Worm (Caenorhabditis elegans) whole organism, L4 larva: ENCODE measurements around the gene srw-68.

Experiments used
- D1046.2 ChIP-seq: fragments of 200-800 bp; sonication (Bioruptor generic); IDR thresholded peaks from 2 replicates; pipeline ENCODE4 v1.3.6; 2022; ENCODE audit warnings: missing genetic modification characterization, missing compliant biosample characterization
- F10B5.3 ChIP-seq: sonication (generic microtip); optimal IDR thresholded peaks from 2 replicates; lab custom pipeline; 2016; ENCODE audit warnings: mild to moderate bottlenecking, missing genetic modification characterization, missing compliant biosample characterization
- F37D6.2 ChIP-seq: sonication (generic microtip); optimal IDR thresholded peaks from 2 replicates; lab custom pipeline; 2016; ENCODE audit warnings: mild to moderate bottlenecking, missing genetic modification characterization, missing compliant biosample characterization
- Y105C5A.15 ChIP-seq: fragments of 200-800 bp; sonication (Bioruptor generic); IDR thresholded peaks from 2 replicates; pipeline ENCODE4 v1.3.6; 2022; ENCODE audit warnings: missing genetic modification characterization, missing compliant biosample characterization
- Y48G9A.11 ChIP-seq: fragments of 200-800 bp; sonication (Bioruptor generic); IDR thresholded peaks from 2 replicates; pipeline ENCODE4 v1.3.6; 2022; ENCODE audit warnings: missing genetic modification reagents, missing genetic modification characterization, missing compliant biosample characterization
- Y5F2A.4 ChIP-seq: fragments of 200-800 bp; sonication (Bioruptor generic); optimal IDR thresholded peaks from 2 replicates; lab custom pipeline; 2018; ENCODE audit warnings: mild to moderate bottlenecking, missing genetic modification characterization, missing compliant biosample characterization
- Y75B8A.6 ChIP-seq: fragments of 200-800 bp; sonication (Bioruptor generic); IDR thresholded peaks from 2 replicates; pipeline ENCODE4 v1.3.6; 2022; ENCODE audit warnings: missing genetic modification reagents, missing genetic modification characterization, missing compliant biosample characterization
- ZK337.2 ChIP-seq: fragments of 200-800 bp; sonication (Bioruptor generic); IDR thresholded peaks from 2 replicates; pipeline ENCODE4 v1.3.6; 2022; ENCODE audit warnings: missing genetic modification reagents, missing genetic modification characterization, missing compliant biosample characterization
- ama-1 ChIP-seq: fragments of 150-350 bp; optimal IDR thresholded peaks from 2 replicates; lab custom pipeline; 2014; ENCODE audit warnings: inconsistent platforms, mixed read lengths
- attf-4 ChIP-seq: sonication (generic microtip); optimal IDR thresholded peaks from 3 replicates; lab custom pipeline; 2017; ENCODE audit warnings: missing biosample characterization, missing genetic modification characterization
- ceh-28 ChIP-seq: fragments of 150-350 bp; optimal IDR thresholded peaks from 2 replicates; lab custom pipeline; 2014; ENCODE audit warnings: missing biosample characterization, missing genetic modification reagents, missing genetic modification characterization
- ceh-32 ChIP-seq: sonication (generic microtip); optimal IDR thresholded peaks from 2 replicates; lab custom pipeline; 2016; ENCODE audit warnings: mild to moderate bottlenecking, missing genetic modification characterization, missing compliant biosample characterization; ENCODE audit not compliant: poor library complexity
- ceh-62 ChIP-seq: sonication (generic microtip); optimal IDR thresholded peaks from 2 replicates; lab custom pipeline; 2017; ENCODE audit warnings: missing biosample characterization, missing genetic modification characterization
- ceh-82 ChIP-seq: sonication (generic microtip); optimal IDR thresholded peaks from 2 replicates; lab custom pipeline; 2017; ENCODE audit warnings: missing biosample characterization, missing genetic modification characterization
- daf-16 ChIP-seq, 3 experiments: sonication (generic microtip); optimal IDR thresholded peaks; 2 replicates each; lab custom pipeline; 2016 to 2017; ENCODE audit warnings: missing genetic modification characterization in 3 of 3, missing genetic modification reagents in 3 of 3, mild to moderate bottlenecking in 2 of 3, missing compliant biosample characterization in 2 of 3, missing biosample characterization in 1 of 3, moderate library complexity in 1 of 3
- dmd-8 ChIP-seq: fragments of 200-800 bp; sonication (Bioruptor generic); IDR thresholded peaks from 2 replicates; pipeline ENCODE4 v1.3.6; 2022; ENCODE audit warnings: missing genetic modification characterization, missing compliant biosample characterization
- dmd-9 ChIP-seq: fragments of 200-800 bp; sonication (Bioruptor generic); IDR thresholded peaks from 2 replicates; pipeline ENCODE4 v1.3.6; 2022; ENCODE audit warnings: missing genetic modification reagents, missing genetic modification characterization, missing compliant biosample characterization
- dpl-1 ChIP-seq: fragments of 150-350 bp; optimal IDR thresholded peaks from 2 replicates; lab custom pipeline; 2014; ENCODE audit warnings: missing biosample characterization, missing genetic modification reagents, missing genetic modification characterization
- duxl-1 ChIP-seq: sonication (generic microtip); optimal IDR thresholded peaks from 2 replicates; lab custom pipeline; 2016; ENCODE audit warnings: mild to moderate bottlenecking, missing genetic modification characterization, moderate library complexity, missing compliant biosample characterization; ENCODE audit not compliant: poor library complexity
- dve-1 ChIP-seq: sonication (generic microtip); optimal IDR thresholded peaks from 2 replicates; lab custom pipeline; 2017; ENCODE audit warnings: antibody characterized with exemption, mild to moderate bottlenecking, missing genetic modification characterization, missing compliant biosample characterization; ENCODE audit not compliant: insufficient read depth
- gei-8 ChIP-seq: fragments of 200-800 bp; sonication (Bioruptor generic); optimal IDR thresholded peaks from 2 replicates; lab custom pipeline; 2018; ENCODE audit warnings: mild to moderate bottlenecking, missing genetic modification characterization, missing compliant biosample characterization
- hlh-11 ChIP-seq: fragments of 200-800 bp; sonication (Bioruptor generic); optimal IDR thresholded peaks from 2 replicates; lab custom pipeline; 2018; ENCODE audit warnings: mild to moderate bottlenecking, missing genetic modification characterization, missing compliant biosample characterization
- lin-13 ChIP-seq: fragments of 150-350 bp; optimal IDR thresholded peaks from 2 replicates; lab custom pipeline; 2014; ENCODE audit warnings: missing biosample characterization, missing genetic modification reagents, missing genetic modification characterization
- lin-15B ChIP-seq: fragments of 150-350 bp; sonication (generic microtip); optimal IDR thresholded peaks from 3 replicates; lab custom pipeline; 2014; ENCODE audit warnings: missing biosample characterization, missing genetic modification characterization
- lin-29 ChIP-seq: fragments of 200-800 bp; sonication (Bioruptor generic); IDR thresholded peaks from 2 replicates; pipeline ENCODE4 v1.3.6; 2022; ENCODE audit warnings: missing genetic modification reagents, missing genetic modification characterization, missing compliant biosample characterization
- mdl-1 ChIP-seq, 2 experiments: fragments of 150-350 bp in 1 of 2; sonication (generic microtip) in 1 of 2; optimal IDR thresholded peaks; 2 replicates each; lab custom pipeline; 2014 to 2017; ENCODE audit warnings: missing biosample characterization in 2 of 2, missing genetic modification characterization in 2 of 2
- mdt-29 ChIP-seq: fragments of 200-800 bp; sonication (Bioruptor generic); IDR thresholded peaks from 2 replicates; pipeline ENCODE4 v1.3.6; 2022; ENCODE audit warnings: missing genetic modification reagents, missing genetic modification characterization, missing compliant biosample characterization
- mxl-3 ChIP-seq: fragments of 200-800 bp; sonication (Bioruptor generic); optimal IDR thresholded peaks from 2 replicates; lab custom pipeline; 2018; ENCODE audit warnings: mild to moderate bottlenecking, missing genetic modification characterization, missing compliant biosample characterization
- nhr-10 ChIP-seq: fragments of 150-350 bp; optimal IDR thresholded peaks from 2 replicates; lab custom pipeline; 2014; ENCODE audit warnings: missing biosample characterization, missing genetic modification characterization
- nhr-111 ChIP-seq: fragments of 200-800 bp; sonication (Bioruptor generic); optimal IDR thresholded peaks from 2 replicates; lab custom pipeline; 2018; ENCODE audit warnings: mild to moderate bottlenecking, missing genetic modification characterization, missing compliant biosample characterization
- nhr-41 ChIP-seq: fragments of 200-800 bp; sonication (Bioruptor generic); IDR thresholded peaks from 2 replicates; pipeline ENCODE4 v1.3.6; 2022; ENCODE audit warnings: missing genetic modification reagents, missing genetic modification characterization, missing compliant biosample characterization
- nhr-42 ChIP-seq: fragments of 200-800 bp; sonication (Bioruptor generic); IDR thresholded peaks from 2 replicates; pipeline ENCODE4 v1.3.6; 2022; ENCODE audit warnings: missing genetic modification characterization, missing compliant biosample characterization
- nhr-76 ChIP-seq: fragments of 150-350 bp; optimal IDR thresholded peaks from 2 replicates; lab custom pipeline; 2014; ENCODE audit warnings: missing biosample characterization, missing genetic modification characterization
- php-3 ChIP-seq: fragments of 200-800 bp; sonication (Bioruptor generic); IDR thresholded peaks from 2 replicates; pipeline ENCODE4 v1.3.6; 2022; ENCODE audit warnings: missing genetic modification reagents, missing genetic modification characterization, missing compliant biosample characterization
- pqm-1 ChIP-seq: sonication (generic microtip); optimal IDR thresholded peaks from 2 replicates; lab custom pipeline; 2017; ENCODE audit warnings: missing biosample characterization, missing genetic modification characterization
- spr-1 ChIP-seq: sonication (generic microtip); optimal IDR thresholded peaks from 2 replicates; lab custom pipeline; 2016; ENCODE audit warnings: mild to moderate bottlenecking, missing genetic modification characterization, missing compliant biosample characterization
- unc-130 ChIP-seq: sonication (generic microtip); optimal IDR thresholded peaks from 2 replicates; lab custom pipeline; 2016; ENCODE audit warnings: missing genetic modification reagents, missing genetic modification characterization, missing compliant biosample characterization
- unc-39 ChIP-seq: sonication (generic microtip); optimal IDR thresholded peaks from 2 replicates; lab custom pipeline; 2017; ENCODE audit warnings: missing biosample characterization, missing genetic modification characterization
- zag-1 ChIP-seq: fragments of 150-350 bp; optimal IDR thresholded peaks from 2 replicates; lab custom pipeline; 2014; ENCODE audit warnings: missing biosample characterization, missing genetic modification characterization
- ztf-11 ChIP-seq: fragments of 150-350 bp; optimal IDR thresholded peaks from 2 replicates; lab custom pipeline; 2014; ENCODE audit warnings: missing biosample characterization, missing genetic modification characterization
- ztf-7 ChIP-seq: fragments of 150-350 bp; optimal IDR thresholded peaks from 2 replicates; lab custom pipeline; 2014; ENCODE audit warnings: missing biosample characterization, missing genetic modification characterization

Gene srw-68

ce11 chrV:7413107-7413774 lies 13.3 kb downstream of the srw-68 start, which contains the start of gene F18E3.11 (continued):
- TF ChIP-seq duxl-1 (tag; lab: Kevin White, UChicago) (peak; percentile 10), unc-39 (tag; lab: Kevin White, UChicago) (no peak), dmd-8 (GFP tag; lab: Robert Waterston, UW) (no peak), daf-16 (GFP tag; optimal IDR thresholded peaks at IDR 0.05; lab: Kevin White, UChicago) (no peak), daf-16 (tag; optimal IDR thresholded peaks at IDR 0.05; lab: Kevin White, UChicago) (no peak), nhr-41 (no peak), dpl-1 (GFP tag; lab: Kevin White, UChicago) (no peak), nhr-76 (tag; lab: Kevin White, UChicago) (no peak), lin-29 (no peak), pqm-1 (tag; lab: Kevin White, UChicago) (no peak), nhr-111 (GFP tag; lab: Kevin White, UChicago) (no peak), dve-1 (tag; lab: Kevin White, UChicago) (no peak), nhr-42 (GFP tag; lab: Robert Waterston, UW) (no peak), unc-130 (GFP tag; lab: Kevin White, UChicago) (no peak), Y5F2A.4 (GFP tag; lab: Kevin White, UChicago) (no peak), mdt-29 (peak; percentile 75; the same call in 1 of the 2 replicates), ceh-82 (no peak), mdl-1 (tag; optimal IDR thresholded peaks at IDR 0.05; lab: Kevin White, UChicago) (peak in 1 of 2 experiments; percentile 69), ztf-11 (no peak), spr-1 (no peak), D1046.2 (GFP tag; lab: Robert Waterston, UW) (no peak), hlh-11 (peak; percentile 71)

ce11 chrV:7411695-7412094 lies 14.8 kb downstream of the srw-68 start, which contains the start of gene str-41:
TSS of gene str-41 (plus strand) at chrV:7411995.
- TF ChIP-seq Y105C5A.15 (no peak), mxl-3 (GFP tag; lab: Kevin White, UChicago) (no peak), F37D6.2 (tag; lab: Kevin White, UChicago) (no peak), Y48G9A.11 (no peak), ZK337.2 (no peak), ceh-28 (no peak), zag-1 (tag; lab: Kevin White, UChicago) (no peak), php-3 (GFP tag; lab: Robert Waterston, UW) (no peak), nhr-10 (tag; lab: Kevin White, UChicago) (no peak), dmd-9 (no peak), attf-4 (tag; lab: Kevin White, UChicago) (no peak), gei-8 (GFP tag; lab: Kevin White, UChicago) (no peak), ztf-7 (tag; lab: Kevin White, UChicago) (no peak), ceh-62 (tag; lab: Kevin White, UChicago) (no peak), lin-15B (tag; lab: Kevin White, UChicago) (no peak), F10B5.3 (tag; lab: Kevin White, UChicago) (no peak)
- TF ChIP-seq, all 104 proteins: peak for 0

- no peak for TF ChIP-seq spr-1
- TF ChIP-seq lin-13, result no peak
- TF ChIP-seq Y5F2A.4 (GFP tag; lab: Kevin White, UChicago), result no peak
- no peak for TF ChIP-seq ceh-82
- no peak for TF ChIP-seq Y48G9A.11
- TF ChIP-seq ama-1 (lab: Kevin White, UChicago), result no peak
- TF ChIP-seq Y75B8A.6 (GFP tag; lab: Robert Waterston, UW), result no peak
- no peak for TF ChIP-seq ceh-32
- TF ChIP-seq, all 104 proteins: peak for 0
Observed at ce11 chrV:7409599-7409998, 16.9 kb downstream of the srw-68 start, which contains the start of gene R13D7.2. TSS of gene R13D7.2 (plus strand) at chrV:7409899.
